Fruit fly (Drosophila melanogaster) whole organism, embryonic: ENCODE data around the gene CG8173.

ENCODE experiments used
- C15 ChIP-seq: fragments of 200-800 bp; sonication (Bioruptor generic); IDR thresholded peaks from 3 replicates; pipeline ENCODE4 v1.3.6; 2022; ENCODE audit warnings: missing biosample characterization, missing genetic modification characterization
- CG10147 ChIP-seq: fragments of 200-800 bp; sonication (Bioruptor generic); optimal IDR thresholded peaks from 2 replicates; lab custom pipeline; 2019; ENCODE audit warnings: missing biosample characterization, mild to moderate bottlenecking, missing genetic modification characterization, moderate library complexity
- CG12155 ChIP-seq: fragments of 200-800 bp; sonication (Bioruptor generic); optimal IDR thresholded peaks from 3 replicates; lab custom pipeline; 2016; ENCODE audit warnings: missing biosample characterization, missing genetic modification characterization
- CG12236 ChIP-seq: fragments of 200-800 bp; sonication (Bioruptor generic); optimal IDR thresholded peaks from 2 replicates; lab custom pipeline; 2016; ENCODE audit warnings: missing biosample characterization, missing genetic modification characterization
- CG1233 ChIP-seq: fragments of 200-800 bp; sonication (Bioruptor generic); optimal IDR thresholded peaks from 4 replicates; lab custom pipeline; 2018; ENCODE audit warnings: missing biosample characterization, mild to moderate bottlenecking, missing genetic modification characterization
- CG13775 ChIP-seq: fragments of 200-800 bp; sonication (Bioruptor generic); optimal IDR thresholded peaks from 3 replicates; lab custom pipeline; 2017; ENCODE audit warnings: missing biosample characterization, mild to moderate bottlenecking, missing genetic modification characterization
- CG16813 ChIP-seq: fragments of 200-800 bp; sonication (Bioruptor generic); IDR thresholded peaks from 3 replicates; pipeline ENCODE4 v1.3.6; 2022; ENCODE audit warnings: missing biosample characterization, missing genetic modification characterization; ENCODE audit not compliant: partially characterized antibody
- CG17568 ChIP-seq: fragments of 200-800 bp; sonication (Bioruptor generic); optimal IDR thresholded peaks from 2 replicates; lab custom pipeline; 2018; ENCODE audit warnings: missing biosample characterization, mild to moderate bottlenecking, missing genetic modification characterization, moderate library complexity
- CG4282 ChIP-seq: fragments of 200-800 bp; sonication (Bioruptor generic); optimal IDR thresholded peaks from 2 replicates; lab custom pipeline; 2016; ENCODE audit warnings: missing biosample characterization, missing genetic modification characterization
- CG4617 ChIP-seq: fragments of 200-800 bp; sonication (Bioruptor generic); optimal IDR thresholded peaks from 3 replicates; lab custom pipeline; 2016; ENCODE audit warnings: missing biosample characterization, missing genetic modification characterization, borderline replicate concordance
- CG4854 ChIP-seq: fragments of 200-800 bp; sonication (Bioruptor generic); optimal IDR thresholded peaks from 2 replicates; lab custom pipeline; 2016; ENCODE audit warnings: missing biosample characterization, missing genetic modification characterization, inconsistent platforms
- CG5953 ChIP-seq: fragments of 200-800 bp; sonication (Bioruptor generic); IDR thresholded peaks from 2 replicates; pipeline ENCODE4 v1.3.6; 2022; ENCODE audit warnings: missing biosample characterization, missing genetic modification characterization
- CG6689 ChIP-seq: fragments of 200-800 bp; sonication (Bioruptor generic); IDR thresholded peaks from 2 replicates; pipeline ENCODE4 v1.3.6; 2022; ENCODE audit warnings: missing biosample characterization, missing genetic modification characterization
- CG7745 ChIP-seq: fragments of 200-800 bp; sonication (Bioruptor generic); optimal IDR thresholded peaks from 2 replicates; lab custom pipeline; 2018; ENCODE audit warnings: missing biosample characterization, mild to moderate bottlenecking, missing genetic modification characterization, moderate library complexity
- CG7987 ChIP-seq: fragments of 200-800 bp; sonication (Bioruptor generic); optimal IDR thresholded peaks from 2 replicates; lab custom pipeline; 2018; ENCODE audit warnings: missing biosample characterization, mild to moderate bottlenecking, missing genetic modification characterization, moderate library complexity
- CG9437 ChIP-seq: fragments of 200-800 bp; sonication (Bioruptor generic); optimal IDR thresholded peaks from 2 replicates; lab custom pipeline; 2018; ENCODE audit warnings: missing biosample characterization, mild to moderate bottlenecking, missing genetic modification characterization
- Chrac-16 ChIP-seq: fragments of 200-800 bp; sonication (Bioruptor generic); optimal IDR thresholded peaks from 3 replicates; lab custom pipeline; 2016; ENCODE audit warnings: missing biosample characterization, missing genetic modification characterization
- Fer1 ChIP-seq: fragments of 200-800 bp; sonication (Bioruptor generic); optimal IDR thresholded peaks from 2 replicates; lab custom pipeline; 2017; ENCODE audit warnings: missing biosample characterization, mild to moderate bottlenecking, missing genetic modification characterization
- Fer2 ChIP-seq: fragments of 200-800 bp; sonication (Bioruptor generic); optimal IDR thresholded peaks from 2 replicates; lab custom pipeline; 2018; ENCODE audit warnings: missing biosample characterization, mild to moderate bottlenecking, missing genetic modification characterization, moderate library complexity
- H15 ChIP-seq: fragments of 200-800 bp; sonication (Bioruptor generic); IDR thresholded peaks from 3 replicates; pipeline ENCODE4 v1.3.6; 2022; ENCODE audit warnings: missing biosample characterization, missing genetic modification characterization
- Hmr ChIP-seq: fragments of 200-800 bp; sonication (Bioruptor generic); optimal IDR thresholded peaks from 3 replicates; lab custom pipeline; 2017; ENCODE audit warnings: mild to moderate bottlenecking, missing biosample characterization, missing genetic modification reagents, missing genetic modification characterization
- Hr39 ChIP-seq: fragments of >200 bp; optimal IDR thresholded peaks from 2 replicates; lab custom pipeline; 2017
- Kr ChIP-seq: fragments of 200-800 bp; sonication (Bioruptor generic); optimal IDR thresholded peaks from 2 replicates; lab custom pipeline; 2017; ENCODE audit warnings: missing biosample characterization, mild to moderate bottlenecking, missing genetic modification characterization
- Pdp1 ChIP-seq, 2 experiments: fragments of 200-800 bp; sonication (Bioruptor generic); optimal IDR thresholded peaks; 3 replicates each; lab custom pipeline; 2016; ENCODE audit warnings: missing biosample characterization in 2 of 2, missing genetic modification characterization in 2 of 2, mild to moderate bottlenecking in 1 of 2, moderate library complexity in 1 of 2
- Ravus ChIP-seq: fragments of 200-800 bp; sonication (Bioruptor generic); IDR thresholded peaks from 2 replicates; pipeline ENCODE4 v1.3.6; 2022; ENCODE audit warnings: missing biosample characterization, missing genetic modification characterization
- Sox100B ChIP-seq: fragments of 200-800 bp; sonication (Bioruptor generic); optimal IDR thresholded peaks from 3 replicates; lab custom pipeline; 2018; ENCODE audit warnings: missing biosample characterization, mild to moderate bottlenecking, missing genetic modification characterization
- ab ChIP-seq: fragments of 200-800 bp; sonication (Bioruptor generic); optimal IDR thresholded peaks from 2 replicates; lab custom pipeline; 2016; ENCODE audit warnings: missing biosample characterization, missing genetic modification characterization
- amos ChIP-seq: fragments of 200-800 bp; sonication (Bioruptor generic); IDR thresholded peaks from 2 replicates; pipeline ENCODE4 v1.3.6; 2022; ENCODE audit warnings: missing biosample characterization, missing genetic modification characterization; ENCODE audit not compliant: partially characterized antibody
- ara ChIP-seq: fragments of 200-800 bp; sonication (Bioruptor generic); IDR thresholded peaks from 2 replicates; pipeline ENCODE4 v1.3.6; 2022; ENCODE audit warnings: missing biosample characterization, missing genetic modification characterization
- ase ChIP-seq: fragments of 200-800 bp; sonication (Bioruptor generic); IDR thresholded peaks from 3 replicates; pipeline ENCODE4 v1.3.6; 2022; ENCODE audit warnings: missing biosample characterization, missing genetic modification characterization
- bbx ChIP-seq: fragments of 200-800 bp; sonication (Bioruptor generic); IDR thresholded peaks from 2 replicates; pipeline ENCODE4 v1.3.6; 2022; ENCODE audit warnings: missing biosample characterization, missing genetic modification characterization; ENCODE audit not compliant: partially characterized antibody
- chinmo ChIP-seq: fragments of 200-800 bp; sonication (Bioruptor generic); IDR thresholded peaks from 4 replicates; pipeline ENCODE4 v1.3.6; 2022; ENCODE audit warnings: missing biosample characterization, missing genetic modification characterization; ENCODE audit not compliant: partially characterized antibody
- chn ChIP-seq: fragments of 200-800 bp; sonication (Bioruptor generic); optimal IDR thresholded peaks from 2 replicates; lab custom pipeline; 2016; ENCODE audit warnings: missing biosample characterization, missing genetic modification characterization
- dmrt99B ChIP-seq: fragments of 200-800 bp; sonication (Bioruptor generic); optimal IDR thresholded peaks from 2 replicates; lab custom pipeline; 2018; ENCODE audit warnings: missing biosample characterization, mild to moderate bottlenecking, missing genetic modification characterization, moderate library complexity
- ftz-f1 ChIP-seq: fragments of 200-800 bp; sonication (Bioruptor generic); optimal IDR thresholded peaks from 2 replicates; lab custom pipeline; 2016; ENCODE audit warnings: missing biosample characterization, missing genetic modification characterization
- gsb ChIP-seq: fragments of 200-800 bp; sonication (Bioruptor generic); IDR thresholded peaks from 2 replicates; pipeline ENCODE4 v1.3.6; 2022; ENCODE audit warnings: missing biosample characterization, missing genetic modification characterization
- hb ChIP-seq: fragments of 200-800 bp; sonication (Bioruptor generic); IDR thresholded peaks from 3 replicates; pipeline ENCODE4 v1.3.6; 2022; ENCODE audit warnings: missing biosample characterization, missing genetic modification characterization; ENCODE audit not compliant: partially characterized antibody
- insv ChIP-seq, 2 experiments: fragments of 200-800 bp; sonication (Bioruptor generic); optimal IDR thresholded peaks; 3 replicates each; lab custom pipeline; 2016 to 2018; ENCODE audit warnings: missing biosample characterization in 2 of 2, missing genetic modification characterization in 2 of 2
- inv ChIP-seq: fragments of 200-800 bp; sonication (Bioruptor generic); IDR thresholded peaks from 2 replicates; pipeline ENCODE4 v1.3.6; 2022; ENCODE audit warnings: missing biosample characterization, missing genetic modification characterization; ENCODE audit not compliant: partially characterized antibody
- kni ChIP-seq: fragments of 200-800 bp; sonication (Bioruptor generic); optimal IDR thresholded peaks from 3 replicates; lab custom pipeline; 2017; ENCODE audit warnings: mild to moderate bottlenecking, missing biosample characterization, missing genetic modification reagents, missing genetic modification characterization
- run ChIP-seq: fragments of 200-800 bp; sonication (Bioruptor generic); optimal IDR thresholded peaks from 3 replicates; lab custom pipeline; 2018; ENCODE audit warnings: missing biosample characterization, mild to moderate bottlenecking, missing genetic modification characterization
- sd ChIP-seq: fragments of 200-800 bp; sonication (Bioruptor generic); optimal IDR thresholded peaks from 3 replicates; lab custom pipeline; 2018; ENCODE audit warnings: missing biosample characterization, mild to moderate bottlenecking, missing genetic modification characterization, moderate library complexity
- slp2 ChIP-seq: fragments of 200-800 bp; sonication (Bioruptor generic); optimal IDR thresholded peaks from 2 replicates; lab custom pipeline; 2016; ENCODE audit warnings: missing biosample characterization, missing genetic modification characterization
- tin ChIP-seq: fragments of 200-800 bp; sonication (Bioruptor generic); optimal IDR thresholded peaks from 3 replicates; lab custom pipeline; 2016; ENCODE audit warnings: missing biosample characterization, missing genetic modification characterization
- toy ChIP-seq: fragments of 200-800 bp; sonication (Bioruptor generic); IDR thresholded peaks from 2 replicates; pipeline ENCODE4 v1.3.6; 2022; ENCODE audit warnings: missing biosample characterization, missing genetic modification characterization
- tx ChIP-seq: fragments of 200-800 bp; sonication (Bioruptor generic); optimal IDR thresholded peaks from 2 replicates; lab custom pipeline; 2016; ENCODE audit warnings: missing biosample characterization, missing genetic modification characterization
- wor ChIP-seq: fragments of 200-800 bp; sonication (Bioruptor generic); IDR thresholded peaks from 2 replicates; pipeline ENCODE4 v1.3.6; 2022; ENCODE audit warnings: missing biosample characterization, missing genetic modification characterization
- z ChIP-seq: fragments of 200-800 bp; sonication (Bioruptor generic); IDR thresholded peaks from 3 replicates; pipeline ENCODE4 v1.3.6; 2022; ENCODE audit warnings: missing biosample characterization, missing genetic modification characterization

CG8173 gene

dm6 chrX:17702738-17703570, 6.5 kb downstream of the CG8173 start, which contains the start of the genes CG8188 and par-6 (continued):
- TF ChIP-seq z (GFP tag; lab: Robert Waterston, UW): no peak
- TF ChIP-seq Ravus (GFP tag; lab: Robert Waterston, UW): peak; percentile 51
- peak; percentile 81 for TF ChIP-seq CG17568
- TF ChIP-seq CG13775 (GFP tag; lab: Kevin White, UChicago): peak; percentile 91
- peak; percentile 62; the same call in 2 of the 3 replicates for TF ChIP-seq hb (GFP tag; lab: Robert Waterston, UW)
- TF ChIP-seq toy: peak; percentile 44; the same call in 1 of the 2 replicates
- peak; percentile 86 to 92 for TF ChIP-seq Pdp1 (GFP tag; optimal IDR thresholded peaks at IDR 0.05; lab: Kevin White, UChicago)
- peak; percentile 69 for TF ChIP-seq Sox100B (GFP tag; lab: Kevin White, UChicago)
- no peak for TF ChIP-seq kni (GFP tag; lab: Kevin White, UChicago)
- TF ChIP-seq CG9437: peak; percentile 63
- TF ChIP-seq inv (GFP tag; lab: Robert Waterston, UW): peak; percentile 68
- TF ChIP-seq ase (GFP tag; lab: Robert Waterston, UW): peak; percentile 67; the same call in 2 of the 3 replicates
- TF ChIP-seq insv (GFP tag; optimal IDR thresholded peaks at IDR 0.05; lab: Kevin White, UChicago): peak; percentile 63 to 92
- TF ChIP-seq wor: peak; percentile 76
- peak; percentile 74 for TF ChIP-seq CG16813
- peak; percentile 87 for TF ChIP-seq Fer1 (GFP tag; lab: Kevin White, UChicago)
- peak; percentile 76 for TF ChIP-seq CG4854 (GFP tag; lab: Kevin White, UChicago)
- TF ChIP-seq C15 (GFP tag; lab: Robert Waterston, UW): peak; percentile 70; the same call in 1 of the 3 replicates
- TF ChIP-seq H15: peak; percentile 77
- TF ChIP-seq dmrt99B (tag; lab: Kevin White, UChicago): peak; percentile 82
- TF ChIP-seq Hr39 (lab: Kevin White, UChicago): no peak
- peak; percentile 80 for TF ChIP-seq CG1233 (GFP tag; lab: Kevin White, UChicago)
- peak; percentile 41 for TF ChIP-seq sd (tag; lab: Kevin White, UChicago)
- peak; percentile 75 for TF ChIP-seq tx (GFP tag; lab: Kevin White, UChicago)
- peak; percentile 49 for TF ChIP-seq ab (GFP tag; lab: Kevin White, UChicago)
- TF ChIP-seq gsb: peak; percentile 67
- peak; percentile 91 for TF ChIP-seq Chrac-16 (GFP tag; lab: Kevin White, UChicago)
- peak; percentile 90 for TF ChIP-seq CG6689 (GFP tag; lab: Robert Waterston, UW)
- peak; percentile 58; the same call in 1 of the 2 replicates for TF ChIP-seq CG5953 (GFP tag; lab: Robert Waterston, UW)
- no peak for TF ChIP-seq Kr (GFP tag; lab: Kevin White, UChicago)
- TF ChIP-seq CG12155 (GFP tag; lab: Kevin White, UChicago): peak; percentile 83
- peak; percentile 62 for TF ChIP-seq amos (GFP tag; lab: Robert Waterston, UW)
- no peak for TF ChIP-seq ftz-f1 (GFP tag; lab: Kevin White, UChicago)
- peak; percentile 68; the same call in 2 of the 4 replicates for TF ChIP-seq chinmo (GFP tag; lab: Robert Waterston, UW)
- TF ChIP-seq CG7745 (tag; lab: Kevin White, UChicago): peak; percentile 64
- TF ChIP-seq CG10147: peak; percentile 83
- TF ChIP-seq ara (GFP tag; lab: Robert Waterston, UW): peak; percentile 85
- peak; percentile 84 for TF ChIP-seq slp2 (GFP tag; lab: Kevin White, UChicago)
- TF ChIP-seq Hmr (GFP tag; lab: Kevin White, UChicago): peak; percentile 88
- peak; percentile 68; the same call in 1 of the 2 replicates for TF ChIP-seq bbx (GFP tag; lab: Robert Waterston, UW)
- TF ChIP-seq CG7987 (GFP tag; lab: Kevin White, UChicago): peak; percentile 31
- peak; percentile 78 for TF ChIP-seq Fer2 (tag; lab: Kevin White, UChicago)
- peak; percentile 62 for TF ChIP-seq CG12236 (GFP tag; lab: Kevin White, UChicago)
- peak; percentile 36 for TF ChIP-seq run (tag; lab: Kevin White, UChicago)
- peak; percentile 35 for TF ChIP-seq CG4617 (GFP tag; lab: Kevin White, UChicago)
- TF ChIP-seq chn (GFP tag; lab: Kevin White, UChicago): peak; percentile 93
- TF ChIP-seq tin (GFP tag; lab: Kevin White, UChicago): peak; percentile 87
- peak; percentile 76 for TF ChIP-seq CG4282 (GFP tag; lab: Kevin White, UChicago)
